Fruit fly (Drosophila melanogaster): ENCODE measurements around the gene Vml.

Gene Vml

dm6 chrX:2297428-2298200 lies 22.0 kb downstream of the Vml start (continued):
- TF ChIP-seq pnt (GFP tag; optimal IDR thresholded peaks at IDR 0.05) (peak; percentile 99), CG8359 (GFP tag; optimal IDR thresholded peaks at IDR 0.05; ENCODE audit: borderline replicate concordance) (peak; percentile 94), CG7928 (GFP tag; optimal IDR thresholded peaks at IDR 0.05) (peak; percentile 77), rib (GFP tag; IDR thresholded peaks at IDR 0.05) (peak; percentile 94)

- peak; percentile 71 for TF ChIP-seq CG12942 (GFP tag; optimal IDR thresholded peaks at IDR 0.05)
- peak; percentile 83 for TF ChIP-seq CG3407 (GFP tag; optimal IDR thresholded peaks at IDR 0.05)
- TF ChIP-seq CG10959 (GFP tag; IDR thresholded peaks at IDR 0.05), result peak; percentile 84
- TF ChIP-seq Doc3 (GFP tag; IDR thresholded peaks at IDR 0.05; ENCODE audit: partially characterized antibody), result no peak
- TF ChIP-seq fd3F (GFP tag; optimal IDR thresholded peaks at IDR 0.05), result peak; percentile 30
- no peak for TF ChIP-seq Lpt (GFP tag; optimal IDR thresholded peaks at IDR 0.05)
- no peak for TF ChIP-seq CG10543 (GFP tag; optimal IDR thresholded peaks at IDR 0.05)
- peak; percentile 70 for TF ChIP-seq pb (GFP tag; optimal IDR thresholded peaks at IDR 0.05)
- TF ChIP-seq prd (optimal IDR thresholded peaks at IDR 0.05), result no peak
- peak; percentile 89 for TF ChIP-seq prd (GFP tag; IDR thresholded peaks at IDR 0.05)
- no peak for TF ChIP-seq GATAe (GFP tag; conservative IDR thresholded peaks at IDR 0.05)
- peak; percentile 83 for TF ChIP-seq CG14710 (tag; optimal IDR thresholded peaks at IDR 0.05)
- TF ChIP-seq luna (GFP tag; optimal IDR thresholded peaks at IDR 0.05), result no peak
- peak; percentile 60; the same call in 2 of the 3 replicates for TF ChIP-seq Mrtf (GFP tag; IDR thresholded peaks at IDR 0.05)
- no peak for TF ChIP-seq rib (GFP tag; IDR thresholded peaks at IDR 0.05)
- peak; percentile 52 for TF ChIP-seq sqz (GFP tag; optimal IDR thresholded peaks at IDR 0.05)
- no peak for TF ChIP-seq CG4328 (GFP tag; optimal IDR thresholded peaks at IDR 0.05)
- TF ChIP-seq Spps (tag; optimal IDR thresholded peaks at IDR 0.05), result peak; percentile 85
- peak; percentile 7 for TF ChIP-seq da (GFP tag; optimal IDR thresholded peaks at IDR 0.05)
- TF ChIP-seq CG6254 (GFP tag; optimal IDR thresholded peaks at IDR 0.05), result peak; percentile 72
- TF ChIP-seq hkb (optimal IDR thresholded peaks at IDR 0.05), result no peak
- TF ChIP-seq hkb (GFP tag; IDR thresholded peaks at IDR 0.05), result peak; percentile 87
- TF ChIP-seq bbx (GFP tag; IDR thresholded peaks at IDR 0.05; ENCODE audit: partially characterized antibody), result no peak
- TF ChIP-seq sr (GFP tag; IDR thresholded peaks at IDR 0.05), result peak; percentile 70; the same call in 2 of the 3 replicates
- TF ChIP-seq nau (GFP tag; optimal IDR thresholded peaks at IDR 0.05), result peak; percentile 70
- TF ChIP-seq CG7963 (GFP tag; IDR thresholded peaks at IDR 0.05; ENCODE audit: partially characterized antibody), result no peak
- peak; percentile 81 for TF ChIP-seq CG10366 (GFP tag; IDR thresholded peaks at IDR 0.05)
- TF ChIP-seq pita (GFP tag; optimal IDR thresholded peaks at IDR 0.05), result no peak
- TF ChIP-seq Rfx (GFP tag; IDR thresholded peaks at IDR 0.05), result peak; percentile 50; the same call in 1 of the 2 replicates
- TF ChIP-seq NK7.1 (GFP tag; optimal IDR thresholded peaks at IDR 0.05), result peak; percentile 10
- peak; percentile 32 for TF ChIP-seq kay (GFP tag; optimal IDR thresholded peaks at IDR 0.05)
- peak; percentile 69 for TF ChIP-seq Deaf1 (tag; optimal IDR thresholded peaks at IDR 0.05)
- TF ChIP-seq CG34422 (GFP tag; IDR thresholded peaks at IDR 0.05), result peak; percentile 83
- peak; percentile 80 for TF ChIP-seq chn (GFP tag; optimal IDR thresholded peaks at IDR 0.05)
- TF ChIP-seq gem (tag; optimal IDR thresholded peaks at IDR 0.05), result peak; percentile 89
- TF ChIP-seq Neu2 (GFP tag; optimal IDR thresholded peaks at IDR 0.05; ENCODE audit: borderline replicate concordance), result no peak
- TF ChIP-seq slou (GFP tag; optimal IDR thresholded peaks at IDR 0.05), result no peak
- peak; percentile 73 for TF ChIP-seq CrebB (tag; optimal IDR thresholded peaks at IDR 0.05)
- TF ChIP-seq pum (GFP tag; optimal IDR thresholded peaks at IDR 0.05), result peak; percentile 77
- TF ChIP-seq sd (tag; optimal IDR thresholded peaks at IDR 0.05), result peak; percentile 77
- peak; percentile 77 for TF ChIP-seq CG8290 (GFP tag; optimal IDR thresholded peaks at IDR 0.05)
- peak; percentile 54 to 75 for TF ChIP-seq CG8290 (tag; optimal IDR thresholded peaks at IDR 0.05)
- peak; percentile 84 for TF ChIP-seq ase (GFP tag; IDR thresholded peaks at IDR 0.05)
- TF ChIP-seq CG7987 (GFP tag; optimal IDR thresholded peaks at IDR 0.05), result peak; percentile 69
Observed at dm6 chrX:2298708-2299370, 23.2 kb downstream of the Vml start.

All from whole organism, embryonic.